Fruit fly (Drosophila melanogaster) whole organism, embryonic: Measurements from ENCODE around the gene CG14088.

Experiments
- Awh ChIP-seq: fragments of 200-800 bp; sonication (Bioruptor generic); IDR thresholded peaks from 2 replicates; pipeline ENCODE4, ENCODE4 v1.3.6; 2022; ENCODE audit warnings: missing biosample characterization, missing genetic modification characterization
- Bgb ChIP-seq: fragments of 200-800 bp; sonication (Bioruptor generic); IDR thresholded peaks from 2 replicates; pipeline ENCODE4 v1.3.6; 2022; ENCODE audit warnings: missing biosample characterization, missing genetic modification characterization; ENCODE audit not compliant: partially characterized antibody
- Dfd ChIP-seq, 2 experiments: fragments of >200 bp; optimal IDR thresholded peaks; 2 replicates each; lab custom pipeline; 2017; ENCODE audit warnings: missing biosample characterization in 2 of 2, missing genetic modification characterization in 2 of 2

DNA sequence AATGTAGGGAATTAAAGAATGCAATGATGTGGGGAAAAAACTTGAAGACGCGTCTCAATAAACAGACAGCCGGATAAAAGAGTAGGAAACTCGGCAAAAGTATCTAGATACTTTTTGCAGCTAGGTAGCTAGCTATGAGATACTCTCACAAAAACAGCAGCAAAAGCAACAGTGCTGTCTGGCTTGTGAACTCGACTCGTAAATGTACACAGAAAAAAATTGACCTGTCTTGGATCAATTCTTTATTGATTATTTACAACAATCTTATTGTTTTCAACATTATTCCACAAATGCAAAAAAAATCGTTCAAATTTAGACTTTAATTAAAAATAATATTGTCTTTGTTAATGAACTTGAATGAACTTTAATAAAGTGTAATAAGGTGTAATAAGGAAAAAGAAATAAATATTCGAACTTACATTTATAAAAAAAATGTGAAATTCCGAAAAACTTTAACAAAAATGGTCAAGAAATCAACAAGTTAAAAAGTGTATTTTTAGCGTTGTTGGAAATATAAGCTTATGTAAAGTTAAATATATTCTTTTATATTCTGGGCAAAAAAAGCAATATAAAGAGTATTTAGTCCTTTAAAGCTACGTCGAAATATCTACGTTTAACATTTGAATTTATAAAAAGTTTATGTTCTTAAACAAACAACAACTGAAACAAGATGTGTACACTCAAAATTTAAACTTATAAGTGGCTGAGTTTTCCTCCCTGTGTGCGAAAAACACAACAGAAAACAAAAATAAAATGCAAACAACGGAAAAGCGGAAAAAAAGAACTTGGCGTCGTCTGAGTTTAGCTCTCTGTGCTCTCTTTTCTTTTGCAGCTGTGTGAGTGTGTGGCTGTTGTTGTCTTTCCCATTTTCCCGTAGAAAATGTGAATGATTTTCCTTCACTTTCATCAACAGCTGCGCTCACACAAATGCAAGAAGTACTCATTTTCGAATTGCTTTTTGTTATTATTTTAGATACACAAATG, 36.4 kb downstream of the CG14088 start:
- TF ChIP-seq Bgb (GFP tag; lab: Robert Waterston, UW) (no peak), Awh (GFP tag; lab: Robert Waterston, UW) (no peak), Dfd (GFP tag; optimal IDR thresholded peaks at IDR 0.05; lab: Kevin White, UChicago) (no peak)
